Fruit fly (Drosophila melanogaster) whole organism, adult: ENCODE data around the gene CG34303.
A peak's percentile ranks its signal among the peaks of the same experiment; 100 is the strongest.

Source experiments
- CG11617 ChIP-seq: fragments of 200-800 bp; sonication (Bioruptor generic); optimal IDR thresholded peaks from 2 replicates; lab custom pipeline; 2017; ENCODE audit warnings: mild to moderate bottlenecking, missing biosample characterization, missing genetic modification reagents, missing genetic modification characterization
- CG12768 ChIP-seq: fragments of 200-800 bp; sonication (Bioruptor generic); optimal IDR thresholded peaks from 2 replicates; lab custom pipeline; 2017; ENCODE audit warnings: missing biosample characterization, missing genetic modification characterization, mild to moderate bottlenecking, moderate library complexity, missing genetic modification reagents
- CG14711 ChIP-seq: fragments of 200-800 bp; sonication (Bioruptor generic); optimal IDR thresholded peaks from 2 replicates; lab custom pipeline; 2018; ENCODE audit warnings: missing biosample characterization, mild to moderate bottlenecking, missing genetic modification characterization, moderate library complexity
- CG1620 ChIP-seq: fragments of 200-800 bp; sonication (Bioruptor generic); optimal IDR thresholded peaks from 2 replicates; lab custom pipeline; 2016; ENCODE audit warnings: missing biosample characterization, missing genetic modification characterization
- CG33017 ChIP-seq: fragments of 200-800 bp; sonication (Bioruptor generic); optimal IDR thresholded peaks from 2 replicates; lab custom pipeline; 2018; ENCODE audit warnings: missing biosample characterization, mild to moderate bottlenecking, missing genetic modification characterization, moderate library complexity
- CG5204 ChIP-seq: fragments of 200-800 bp; sonication (Bioruptor generic); optimal IDR thresholded peaks from 2 replicates; lab custom pipeline; 2016; ENCODE audit warnings: missing biosample characterization, missing genetic modification characterization
- CG7045 ChIP-seq: fragments of 200-800 bp; sonication (Bioruptor generic); optimal IDR thresholded peaks from 2 replicates; lab custom pipeline; 2017; ENCODE audit warnings: missing biosample characterization, mild to moderate bottlenecking, missing genetic modification characterization
- CG7101 ChIP-seq: fragments of 200-800 bp; sonication (Bioruptor generic); optimal IDR thresholded peaks from 2 replicates; lab custom pipeline; 2018; ENCODE audit warnings: missing biosample characterization, mild to moderate bottlenecking, missing genetic modification characterization, moderate library complexity
- Clk ChIP-seq: fragments of 200-800 bp; sonication (Bioruptor generic); optimal IDR thresholded peaks from 2 replicates; lab custom pipeline; 2017; ENCODE audit warnings: missing biosample characterization, missing genetic modification characterization
- Crg-1 ChIP-seq: fragments of 200-800 bp; sonication (Bioruptor generic); optimal IDR thresholded peaks from 2 replicates; lab custom pipeline; 2016; ENCODE audit warnings: missing biosample characterization, missing genetic modification characterization
- Hr96 ChIP-seq: fragments of 200-800 bp; sonication (Bioruptor generic); optimal IDR thresholded peaks from 2 replicates; lab custom pipeline; 2016; ENCODE audit warnings: missing biosample characterization, missing genetic modification characterization
- Mnt ChIP-seq: fragments of 200-800 bp; sonication (Bioruptor generic); optimal IDR thresholded peaks from 2 replicates; lab custom pipeline; 2016; ENCODE audit warnings: missing biosample characterization, mild to moderate bottlenecking, missing genetic modification characterization
- bab1 ChIP-seq: fragments of 200-800 bp; sonication (Bioruptor generic); optimal IDR thresholded peaks from 3 replicates; lab custom pipeline; 2019; ENCODE audit warnings: missing biosample characterization, mild to moderate bottlenecking, missing genetic modification characterization, moderate library complexity
- cic ChIP-seq: fragments of 200-800 bp; sonication (Bioruptor generic); optimal IDR thresholded peaks from 2 replicates; lab custom pipeline; 2017; ENCODE audit warnings: missing biosample characterization, mild to moderate bottlenecking, missing genetic modification characterization, moderate library complexity
- cnc ChIP-seq, 2 experiments: fragments of >200 bp; optimal IDR thresholded peaks; 2 replicates each; lab custom pipeline; 2017
- kay ChIP-seq: fragments of 200-800 bp; sonication (Bioruptor generic); peaks from one replicate; lab custom pipeline; 2016; ENCODE audit warnings: missing biosample characterization, missing genetic modification characterization, borderline replicate concordance
- ovo ChIP-seq: fragments of 200-800 bp; sonication (Bioruptor generic); optimal IDR thresholded peaks from 2 replicates; lab custom pipeline; 2016; ENCODE audit warnings: missing biosample characterization, missing genetic modification characterization
- pad ChIP-seq: fragments of 200-800 bp; sonication (Bioruptor generic); optimal IDR thresholded peaks from 3 replicates; lab custom pipeline; 2017; ENCODE audit warnings: missing biosample characterization, missing genetic modification characterization, mild to moderate bottlenecking, moderate library complexity, missing genetic modification reagents
- tj ChIP-seq: fragments of 200-800 bp; sonication (Bioruptor generic); optimal IDR thresholded peaks from 3 replicates; lab custom pipeline; 2017; ENCODE audit warnings: missing biosample characterization, mild to moderate bottlenecking, missing genetic modification characterization, moderate library complexity
- toe ChIP-seq: fragments of 200-800 bp; sonication (Bioruptor generic); optimal IDR thresholded peaks from 2 replicates; lab custom pipeline; 2016; ENCODE audit warnings: missing biosample characterization, missing genetic modification characterization

CG34303 gene

DNA sequence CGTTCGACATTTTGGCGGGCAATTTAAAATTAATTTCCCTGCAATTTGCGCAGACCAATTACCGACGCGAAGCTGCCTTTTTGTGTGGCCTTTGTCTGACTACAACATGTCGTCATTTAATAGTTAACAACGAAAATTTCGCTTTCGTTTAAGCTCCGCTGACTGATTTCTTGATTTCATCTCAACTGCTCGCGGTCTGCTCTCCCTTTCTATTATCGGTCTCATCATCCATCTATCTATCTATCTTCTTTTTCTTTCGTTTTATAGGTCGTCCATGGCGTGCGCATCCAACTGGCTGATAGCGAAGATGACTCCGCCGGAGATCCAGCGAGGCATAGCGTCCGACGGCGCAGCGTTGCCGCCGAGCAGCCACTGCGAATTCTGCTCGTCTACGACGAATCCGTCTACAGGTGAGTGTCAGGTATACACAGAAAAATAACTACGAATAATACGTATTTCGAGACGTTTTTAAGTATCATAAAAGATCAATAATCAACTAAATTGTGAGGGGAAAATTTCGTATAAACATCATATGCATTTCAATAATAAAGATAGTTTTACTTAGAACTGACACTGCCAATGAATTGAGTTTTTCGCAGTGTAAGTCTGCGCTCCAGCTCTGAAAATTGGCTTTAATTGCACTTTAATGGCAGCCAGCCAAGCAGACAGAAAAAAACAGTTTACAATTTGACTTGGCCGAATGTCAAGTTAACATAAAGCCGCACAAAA lies 2.4 kb upstream of the CG34303 start:
- TF ChIP-seq cnc (optimal IDR thresholded peaks at IDR 0.05; lab: Kevin White, UChicago) (no peak), Mnt (no peak), ovo (no peak), Clk (no peak), toe (GFP tag; lab: Kevin White, UChicago) (no peak), CG11617 (no peak), cic (GFP tag; lab: Kevin White, UChicago) (no peak), CG5204 (no peak), bab1 (GFP tag; lab: Kevin White, UChicago) (no peak), CG7101 (no peak), CG33017 (tag; lab: Kevin White, UChicago) (no peak), CG14711 (tag; lab: Kevin White, UChicago) (no peak), kay (GFP tag; lab: Kevin White, UChicago) (no peak)

DNA sequence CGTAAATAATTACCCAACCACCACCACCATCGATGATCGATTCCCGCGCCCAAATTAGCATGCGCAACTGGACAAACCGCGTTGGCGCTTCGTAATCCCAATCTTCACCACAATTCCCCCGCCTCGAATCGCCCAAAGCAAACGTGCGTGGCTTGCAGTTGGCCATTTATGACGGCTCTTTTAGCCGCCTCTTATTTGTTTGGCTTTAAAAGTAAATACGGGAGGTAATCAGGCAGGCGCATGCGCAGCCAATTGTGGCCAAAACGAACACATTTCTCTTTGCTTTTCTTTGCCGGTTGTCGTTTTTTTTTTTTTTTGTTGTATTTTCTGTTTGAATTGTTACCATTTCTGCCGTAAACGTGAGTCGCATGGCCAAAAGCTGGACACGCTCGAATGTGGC lies 1.1 kb downstream of the CG34303 start:
- TF ChIP-seq Crg-1 (GFP tag; lab: Kevin White, UChicago) (no peak), bab1 (GFP tag; lab: Kevin White, UChicago) (no peak), CG14711 (tag; lab: Kevin White, UChicago) (no peak), CG33017 (tag; lab: Kevin White, UChicago) (no peak), CG5204 (no peak), CG12768 (GFP tag; lab: Kevin White, UChicago) (no peak), ovo (no peak), Clk (no peak), CG1620 (no peak), tj (GFP tag; lab: Kevin White, UChicago) (no peak), Mnt (no peak), pad (GFP tag; lab: Kevin White, UChicago) (no peak), cnc (optimal IDR thresholded peaks at IDR 0.05; lab: Kevin White, UChicago) (no peak)

DNA sequence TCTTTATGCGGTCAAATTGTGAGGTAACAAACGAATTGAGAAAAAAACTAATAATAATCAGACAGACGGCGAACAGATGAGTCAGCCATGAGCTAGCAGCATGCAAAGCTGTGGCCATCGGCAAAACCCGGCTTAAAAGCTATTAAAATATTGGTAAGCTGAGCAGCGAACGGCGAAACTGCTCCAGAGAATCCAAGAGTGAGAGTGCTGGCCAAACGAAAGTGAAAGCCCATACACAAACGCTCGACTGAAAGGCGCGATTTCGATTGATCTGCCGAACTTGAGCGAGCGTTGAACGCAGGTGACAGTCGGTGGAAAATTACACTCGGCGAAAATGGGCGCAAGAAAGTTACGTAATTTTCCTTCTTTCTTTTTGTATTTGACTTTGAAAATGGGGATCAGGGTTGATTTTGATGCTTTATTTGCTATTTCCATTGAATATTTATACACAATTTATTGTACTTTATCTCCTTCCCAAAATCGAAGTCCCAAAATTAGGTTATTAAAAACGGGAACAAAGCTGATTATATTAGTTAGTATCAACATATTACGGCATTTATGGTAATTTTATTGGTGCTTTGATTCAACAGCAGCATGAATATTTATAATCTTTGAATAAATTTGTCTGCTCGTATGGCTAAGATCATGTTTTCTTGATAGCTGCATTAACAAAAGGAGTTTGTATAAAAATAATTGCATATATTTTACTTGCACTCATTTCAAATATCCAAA lies 1.8 kb downstream of the CG34303 start:
- no peak for TF ChIP-seq CG5204
- TF ChIP-seq cic (GFP tag; lab: Kevin White, UChicago), result no peak
- no peak for TF ChIP-seq CG33017 (tag; lab: Kevin White, UChicago)
- no peak for TF ChIP-seq Hr96 (GFP tag; lab: Kevin White, UChicago)
- TF ChIP-seq cnc (optimal IDR thresholded peaks at IDR 0.05; lab: Kevin White, UChicago), result no peak
- no peak for TF ChIP-seq Clk
- no peak for TF ChIP-seq CG14711 (tag; lab: Kevin White, UChicago)
- no peak for TF ChIP-seq CG12768 (GFP tag; lab: Kevin White, UChicago)
- TF ChIP-seq tj (GFP tag; lab: Kevin White, UChicago), result no peak
- no peak for TF ChIP-seq kay (GFP tag; lab: Kevin White, UChicago)
- TF ChIP-seq pad (GFP tag; lab: Kevin White, UChicago), result no peak
- no peak for TF ChIP-seq CG7045 (GFP tag; lab: Kevin White, UChicago)
- no peak for TF ChIP-seq toe (GFP tag; lab: Kevin White, UChicago)
- no peak for TF ChIP-seq Mnt
- TF ChIP-seq bab1 (GFP tag; lab: Kevin White, UChicago), result no peak
- no peak for TF ChIP-seq Crg-1 (GFP tag; lab: Kevin White, UChicago)

DNA sequence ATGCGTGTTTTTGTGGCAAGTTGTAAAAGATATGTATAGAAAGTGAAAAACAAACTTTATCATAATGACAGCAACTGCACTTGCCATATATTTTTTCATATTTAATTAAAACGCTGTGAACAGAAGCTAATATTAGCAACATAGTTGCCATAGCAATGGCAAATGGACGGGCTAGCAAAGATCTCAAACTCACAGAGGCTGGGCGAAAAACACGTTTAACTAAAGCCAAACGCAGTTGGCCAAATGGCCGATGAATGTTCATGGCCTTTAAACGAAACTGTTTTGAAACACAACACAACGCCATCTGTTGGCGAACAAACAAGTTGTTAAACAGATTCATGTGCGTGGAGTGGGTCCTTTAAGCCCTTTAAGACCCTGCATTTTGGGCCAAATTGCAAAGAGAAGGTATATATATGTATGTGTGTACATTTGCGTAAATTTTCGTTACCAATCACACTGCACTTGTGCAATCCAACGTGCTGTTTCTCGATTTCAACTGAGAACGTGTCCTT lies 3.2 kb downstream of the CG34303 start:
- no peak for TF ChIP-seq CG14711 (tag; lab: Kevin White, UChicago)
- TF ChIP-seq kay (GFP tag; lab: Kevin White, UChicago), result peak; percentile 57
- TF ChIP-seq Mnt, result no peak
- no peak for TF ChIP-seq CG5204
- no peak for TF ChIP-seq bab1 (GFP tag; lab: Kevin White, UChicago)
- TF ChIP-seq toe (GFP tag; lab: Kevin White, UChicago), result no peak
- no peak for TF ChIP-seq cnc (optimal IDR thresholded peaks at IDR 0.05; lab: Kevin White, UChicago)

DNA sequence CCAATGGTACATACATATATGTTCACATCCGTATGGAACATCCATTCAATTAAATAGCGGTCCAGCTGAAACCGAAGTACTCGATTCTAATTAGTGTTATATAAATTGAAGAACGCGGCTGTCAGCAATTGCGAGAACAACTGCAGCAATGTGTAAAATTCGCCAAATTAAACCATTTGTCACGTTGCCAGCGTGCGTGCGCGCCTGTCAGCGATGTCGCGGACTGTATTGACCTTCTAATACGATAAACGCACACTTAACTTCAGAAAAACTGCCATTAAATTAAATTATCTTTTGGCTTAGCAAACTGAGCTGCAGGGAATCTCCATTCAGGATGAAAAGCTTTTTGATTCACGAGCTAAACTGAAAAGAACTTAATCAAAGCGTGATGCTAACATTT lies 4.5 kb downstream of the CG34303 start:
- TF ChIP-seq kay (GFP tag; lab: Kevin White, UChicago) (no peak), cnc (optimal IDR thresholded peaks at IDR 0.05; lab: Kevin White, UChicago) (no peak)

DNA sequence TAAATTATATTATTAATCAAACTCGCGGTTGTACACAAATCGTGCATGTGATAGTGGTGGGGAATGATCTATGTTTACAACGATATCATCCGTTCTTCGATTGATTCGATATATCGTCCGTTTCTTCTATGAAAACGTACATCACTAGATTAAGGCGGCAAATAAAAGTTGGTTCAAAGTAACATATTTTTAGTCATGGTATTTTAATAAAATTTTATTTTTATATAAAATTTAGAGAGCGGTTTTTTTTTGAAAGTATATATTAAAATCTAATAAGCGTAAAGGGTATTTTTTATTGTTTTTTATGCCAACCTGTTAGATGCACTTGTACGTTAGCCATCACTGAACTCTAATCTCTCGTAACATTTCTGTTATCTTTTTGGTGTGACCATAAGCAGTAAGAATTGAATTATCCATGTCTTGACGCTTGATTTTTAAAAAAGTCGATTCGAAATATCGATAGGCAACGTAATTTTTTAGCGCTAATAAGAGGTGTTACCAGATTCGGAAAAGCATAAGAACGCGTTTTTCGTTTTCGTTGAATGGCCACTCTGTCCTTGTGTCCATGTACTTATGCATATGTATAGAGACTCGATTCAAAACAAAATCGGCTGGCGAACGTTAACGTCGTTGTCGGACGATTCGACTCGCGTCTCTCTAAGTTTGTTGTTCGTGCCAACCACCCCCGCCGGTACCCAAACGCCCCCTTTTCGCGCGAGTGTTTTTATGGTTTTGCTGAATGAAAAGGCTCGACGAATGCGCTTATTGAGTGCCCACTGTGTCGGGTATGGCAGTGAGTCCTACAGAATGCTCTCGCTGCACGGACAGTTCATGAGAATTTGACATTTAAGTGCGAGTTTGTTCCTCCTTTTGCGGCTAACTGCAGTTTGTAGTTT lies 7.3 kb downstream of the CG34303 start, which contains the start of the genes TAF1B and Invadolysin:
Gene TAF1B (minus strand): TSS at position 82 of the 896 bp plus-strand sequence.
Gene Invadolysin (plus strand): TSS at position 566 of the 896 bp plus-strand sequence.
- TF ChIP-seq CG14711 (tag; lab: Kevin White, UChicago) (peak; percentile 42), CG12768 (GFP tag; lab: Kevin White, UChicago) (no peak), kay (GFP tag; lab: Kevin White, UChicago) (peak; percentile 98), CG5204 (peak; percentile 48), bab1 (GFP tag; lab: Kevin White, UChicago) (peak; percentile 62), cic (GFP tag; lab: Kevin White, UChicago) (peak; percentile 70), Clk (no peak), CG33017 (tag; lab: Kevin White, UChicago) (peak; percentile 49), ovo (peak; percentile 57), CG7045 (GFP tag; lab: Kevin White, UChicago) (no peak), CG11617 (peak; percentile 64), Crg-1 (GFP tag; lab: Kevin White, UChicago) (peak; percentile 51), CG1620 (peak; percentile 44), CG7101 (peak; percentile 29), Hr96 (GFP tag; lab: Kevin White, UChicago) (peak; percentile 31), toe (GFP tag; lab: Kevin White, UChicago) (peak; percentile 71), pad (GFP tag; lab: Kevin White, UChicago) (peak; percentile 8), tj (GFP tag; lab: Kevin White, UChicago) (no peak), Mnt (peak; percentile 67)
